Fruit fly (Drosophila melanogaster): ENCODE results near the gene CG3308.

CG3308 gene

dm6 chr3R:21273427-21274038 lies at the start of gene CG3308 (continued):
- TF ChIP-seq CG17912 (GFP tag; optimal IDR thresholded peaks at IDR 0.05) (no peak), CG14014 (GFP tag; IDR thresholded peaks at IDR 0.05) (no peak; the same call in 1 of the 2 replicates), Elba2 (GFP tag; optimal IDR thresholded peaks at IDR 0.05) (no peak), CG6654 (GFP tag; optimal IDR thresholded peaks at IDR 0.05) (no peak), stwl (tag; optimal IDR thresholded peaks at IDR 0.05) (peak; percentile 88), br (optimal IDR thresholded peaks at IDR 0.05) (no peak), NK7.1 (GFP tag; optimal IDR thresholded peaks at IDR 0.05) (no peak), CG4282 (GFP tag; optimal IDR thresholded peaks at IDR 0.05) (no peak), tx (GFP tag; optimal IDR thresholded peaks at IDR 0.05) (no peak), ewg (GFP tag; optimal IDR thresholded peaks at IDR 0.05) (no peak), MTF-1 (GFP tag; optimal IDR thresholded peaks at IDR 0.05; ENCODE audit: borderline replicate concordance) (no peak), H2.0 (GFP tag; IDR thresholded peaks at IDR 0.05) (no peak), CG15073 (GFP tag; optimal IDR thresholded peaks at IDR 0.05) (no peak), CG9797 (GFP tag; optimal IDR thresholded peaks at IDR 0.05) (peak; percentile 36), CG3995 (GFP tag; optimal IDR thresholded peaks at IDR 0.05) (peak; percentile 23), grn (GFP tag; optimal IDR thresholded peaks at IDR 0.05) (no peak), gsb-n (tag; optimal IDR thresholded peaks at IDR 0.05) (no peak), ato (GFP tag; IDR thresholded peaks at IDR 0.05; ENCODE audit: partially characterized antibody) (peak; percentile 69; the same call in 1 of the 2 replicates), dm (GFP tag; optimal IDR thresholded peaks at IDR 0.05) (peak; percentile 29), ttk (GFP tag; IDR thresholded peaks at IDR 0.05) (no peak), CG8089 (GFP tag; optimal IDR thresholded peaks at IDR 0.05) (no peak), Usf (GFP tag; optimal IDR thresholded peaks at IDR 0.05) (no peak), CG8290 (GFP tag; optimal IDR thresholded peaks at IDR 0.05) (no peak), CG8290 (tag; optimal IDR thresholded peaks at IDR 0.05) (peak in 1 of 2 experiments; percentile 71), unpg (GFP tag; optimal IDR thresholded peaks at IDR 0.05) (peak; percentile 12), B-H2 (GFP tag; optimal IDR thresholded peaks at IDR 0.05) (peak; percentile 61), Ravus (GFP tag; IDR thresholded peaks at IDR 0.05) (no peak), CG1602 (GFP tag; optimal IDR thresholded peaks at IDR 0.05) (peak; percentile 25), kni (GFP tag; optimal IDR thresholded peaks at IDR 0.05) (no peak), CG12236 (GFP tag; optimal IDR thresholded peaks at IDR 0.05) (no peak), CG7372 (GFP tag; IDR thresholded peaks at IDR 0.05) (no peak), her (GFP tag; optimal IDR thresholded peaks at IDR 0.05) (peak; percentile 10), Chrac-16 (GFP tag; optimal IDR thresholded peaks at IDR 0.05) (no peak), corto (GFP tag; optimal IDR thresholded peaks at IDR 0.05) (no peak), vfl (GFP tag; optimal IDR thresholded peaks at IDR 0.05) (peak; percentile 67), Mes4 (GFP tag; optimal IDR thresholded peaks at IDR 0.05) (no peak), tgo (GFP tag; IDR thresholded peaks at IDR 0.05) (no peak), CG18262 (tag; optimal IDR thresholded peaks at IDR 0.05) (no peak), crp (GFP tag; optimal IDR thresholded peaks at IDR 0.05) (peak in 1 of 2 experiments; percentile 31), CG6683 (GFP tag; optimal IDR thresholded peaks at IDR 0.05) (no peak), CG13296 (GFP tag; optimal IDR thresholded peaks at IDR 0.05) (peak; percentile 57), cas (GFP tag; IDR thresholded peaks at IDR 0.05) (no peak), D19A (tag; optimal IDR thresholded peaks at IDR 0.05) (no peak), Nf-YB (GFP tag; optimal IDR thresholded peaks at IDR 0.05) (no peak), CG34376 (GFP tag; optimal IDR thresholded peaks at IDR 0.05) (peak; percentile 63), lilli (GFP tag; optimal IDR thresholded peaks at IDR 0.05) (peak; percentile 56), repo (GFP tag; optimal IDR thresholded peaks at IDR 0.05) (no peak), bcd (GFP tag; optimal IDR thresholded peaks at IDR 0.05) (peak; percentile 31), CG17359 (tag; optimal IDR thresholded peaks at IDR 0.05) (peak; percentile 33), CG6254 (GFP tag; optimal IDR thresholded peaks at IDR 0.05) (no peak), PHDP (tag; optimal IDR thresholded peaks at IDR 0.05) (no peak)
